Fruit fly (Drosophila melanogaster) whole organism, embryonic: ENCODE measurements around the gene Cyt-c-d.
A peak's percentile ranks its signal among the peaks of the same experiment; 100 is the strongest.

Source experiments
- Ada2b ChIP-seq: fragments of 200-800 bp; sonication (Bioruptor generic); IDR thresholded peaks from 2 replicates; pipeline ENCODE4 v1.3.6; 2022; ENCODE audit warnings: missing biosample characterization, missing genetic modification characterization
- Bdp1 ChIP-seq: fragments of 200-800 bp; sonication (Bioruptor generic); optimal IDR thresholded peaks from 3 replicates; lab custom pipeline; 2016; ENCODE audit warnings: missing biosample characterization, missing genetic modification characterization
- Bteb2 ChIP-seq: fragments of 200-800 bp; sonication (Bioruptor generic); optimal IDR thresholded peaks from 2 replicates; lab custom pipeline; 2016; ENCODE audit warnings: missing biosample characterization, missing genetic modification characterization
- CG10366 ChIP-seq: fragments of 200-800 bp; sonication (Bioruptor generic); IDR thresholded peaks from 2 replicates; pipeline ENCODE4 v1.3.6; 2022; ENCODE audit warnings: missing biosample characterization, missing genetic modification characterization
- CG10431 ChIP-seq: fragments of 200-800 bp; sonication (Bioruptor generic); optimal IDR thresholded peaks from 3 replicates; lab custom pipeline; 2018; ENCODE audit warnings: missing biosample characterization, mild to moderate bottlenecking, missing genetic modification characterization
- CG10979 ChIP-seq: fragments of 200-800 bp; sonication (Bioruptor generic); optimal IDR thresholded peaks from 2 replicates; lab custom pipeline; 2018; ENCODE audit warnings: missing biosample characterization, mild to moderate bottlenecking, missing genetic modification characterization, moderate library complexity
- CG11093 ChIP-seq: fragments of 200-800 bp; sonication (Bioruptor generic); IDR thresholded peaks from 3 replicates; pipeline ENCODE4 v1.3.6; 2022; ENCODE audit warnings: missing biosample characterization, missing genetic modification characterization
- CG12104 ChIP-seq: fragments of 200-800 bp; sonication (Bioruptor generic); optimal IDR thresholded peaks from 3 replicates; lab custom pipeline; 2016; ENCODE audit warnings: missing biosample characterization, missing genetic modification characterization
- CG12744 ChIP-seq: fragments of 200-800 bp; sonication (Bioruptor generic); optimal IDR thresholded peaks from 2 replicates; lab custom pipeline; 2016; ENCODE audit warnings: missing biosample characterization, missing genetic modification characterization
- CG13296 ChIP-seq: fragments of 200-800 bp; sonication (Bioruptor generic); optimal IDR thresholded peaks from 3 replicates; lab custom pipeline; 2018; ENCODE audit warnings: missing biosample characterization, mild to moderate bottlenecking, missing genetic modification characterization
- CG14014 ChIP-seq: fragments of 200-800 bp; sonication (Bioruptor generic); IDR thresholded peaks from 2 replicates; pipeline ENCODE4 v1.3.6; 2022; ENCODE audit warnings: missing biosample characterization, missing genetic modification characterization
- CG17568 ChIP-seq: fragments of 200-800 bp; sonication (Bioruptor generic); optimal IDR thresholded peaks from 2 replicates; lab custom pipeline; 2018; ENCODE audit warnings: missing biosample characterization, mild to moderate bottlenecking, missing genetic modification characterization, moderate library complexity
- CG17829 ChIP-seq: fragments of 200-800 bp; optimal IDR thresholded peaks from 2 replicates; lab custom pipeline; 2019; ENCODE audit warnings: missing biosample characterization, mild to moderate bottlenecking, missing genetic modification characterization, moderate library complexity
- CG3726 ChIP-seq: fragments of 200-800 bp; sonication (Bioruptor generic); IDR thresholded peaks from 3 replicates; pipeline ENCODE4, ENCODE4 v1.3.6; 2022; ENCODE audit warnings: missing biosample characterization, missing genetic modification characterization
- CG42726 ChIP-seq: fragments of 200-800 bp; sonication (Bioruptor generic); IDR thresholded peaks from 2 replicates; pipeline ENCODE4 v1.3.6; 2022; ENCODE audit warnings: missing biosample characterization, missing genetic modification characterization; ENCODE audit not compliant: partially characterized antibody
- CG4404 ChIP-seq: fragments of 200-800 bp; sonication (Bioruptor generic); IDR thresholded peaks from 2 replicates; pipeline ENCODE4 v1.3.6; 2022; ENCODE audit warnings: missing biosample characterization, missing genetic modification characterization
- CG7786 ChIP-seq: fragments of 200-800 bp; sonication (Bioruptor generic); optimal IDR thresholded peaks from 2 replicates; lab custom pipeline; 2016; ENCODE audit warnings: missing biosample characterization, missing genetic modification characterization
- CG8478 ChIP-seq: fragments of >200 bp; optimal IDR thresholded peaks from 2 replicates; lab custom pipeline; 2018
- CG9876 ChIP-seq: fragments of 200-800 bp; sonication (Bioruptor generic); optimal IDR thresholded peaks from 2 replicates; lab custom pipeline; 2016; ENCODE audit warnings: missing biosample characterization, missing genetic modification characterization
- CkIIα-i1 ChIP-seq: fragments of 200-800 bp; sonication (Bioruptor generic); IDR thresholded peaks from 2 replicates; pipeline ENCODE4 v1.3.6; 2022; ENCODE audit warnings: missing biosample characterization, missing genetic modification characterization
- Dad ChIP-seq: fragments of 200-800 bp; sonication (Bioruptor generic); optimal IDR thresholded peaks from 3 replicates; lab custom pipeline; 2016; ENCODE audit warnings: missing biosample characterization, missing genetic modification characterization
- Dip2 ChIP-seq: fragments of 200-800 bp; sonication (Bioruptor generic); IDR thresholded peaks from 2 replicates; pipeline ENCODE4 v1.3.6; 2022; ENCODE audit warnings: missing biosample characterization, missing genetic modification characterization
- HLH54F ChIP-seq: fragments of 200-800 bp; sonication (Bioruptor generic); optimal IDR thresholded peaks from 3 replicates; lab custom pipeline; 2016; ENCODE audit warnings: missing biosample characterization, missing genetic modification characterization
- NFAT ChIP-seq: fragments of 200-800 bp; sonication (Bioruptor generic); IDR thresholded peaks from 2 replicates; pipeline ENCODE4 v1.3.6; 2022; ENCODE audit warnings: missing biosample characterization, missing genetic modification characterization
- NK7.1 ChIP-seq: fragments of 200-800 bp; sonication (Bioruptor generic); optimal IDR thresholded peaks from 3 replicates; lab custom pipeline; 2016; ENCODE audit warnings: missing biosample characterization, missing genetic modification characterization
- NfI ChIP-seq: fragments of 200-800 bp; sonication (Bioruptor generic); optimal IDR thresholded peaks from 3 replicates; lab custom pipeline; 2018; ENCODE audit warnings: missing biosample characterization, mild to moderate bottlenecking, missing genetic modification characterization, moderate library complexity
- Ptx1 ChIP-seq: fragments of 200-800 bp; sonication (Bioruptor generic); IDR thresholded peaks from 2 replicates; pipeline ENCODE4 v1.3.6; 2022; ENCODE audit warnings: missing biosample characterization, missing genetic modification characterization
- Vsx1 ChIP-seq: fragments of 200-800 bp; sonication (Bioruptor generic); optimal IDR thresholded peaks from 2 replicates; lab custom pipeline; 2017; ENCODE audit warnings: missing biosample characterization, mild to moderate bottlenecking, missing genetic modification characterization, missing genetic modification reagents
- Xbp1 ChIP-seq: fragments of 200-800 bp; sonication (Bioruptor generic); optimal IDR thresholded peaks from 3 replicates; lab custom pipeline; 2016; ENCODE audit warnings: missing biosample characterization, mild to moderate bottlenecking, missing genetic modification characterization
- Xrp1 ChIP-seq: fragments of 200-800 bp; sonication (Bioruptor generic); IDR thresholded peaks from 2 replicates; pipeline ENCODE4 v1.3.6; 2022; ENCODE audit warnings: missing biosample characterization, missing genetic modification characterization
- ato ChIP-seq: fragments of 200-800 bp; sonication (Bioruptor generic); IDR thresholded peaks from 2 replicates; pipeline ENCODE4 v1.3.6; 2022; ENCODE audit warnings: missing biosample characterization, missing genetic modification characterization; ENCODE audit not compliant: partially characterized antibody
- bsh ChIP-seq, 2 experiments: fragments of 200-800 bp; sonication (Bioruptor generic); optimal IDR thresholded peaks; 2 replicates each; lab custom pipeline; 2017 to 2018; ENCODE audit warnings: mild to moderate bottlenecking in 2 of 2, missing biosample characterization in 2 of 2, missing genetic modification characterization in 2 of 2, moderate library complexity in 1 of 2
- caup ChIP-seq: fragments of 200-800 bp; sonication (Bioruptor generic); optimal IDR thresholded peaks from 3 replicates; lab custom pipeline; 2017; ENCODE audit warnings: missing biosample characterization, mild to moderate bottlenecking, missing genetic modification characterization, moderate library complexity; ENCODE audit not compliant: severe bottlenecking
- chinmo ChIP-seq: fragments of 200-800 bp; sonication (Bioruptor generic); IDR thresholded peaks from 4 replicates; pipeline ENCODE4 v1.3.6; 2022; ENCODE audit warnings: missing biosample characterization, missing genetic modification characterization; ENCODE audit not compliant: partially characterized antibody
- crol ChIP-seq: fragments of 200-800 bp; sonication (Bioruptor generic); IDR thresholded peaks from 2 replicates; pipeline ENCODE4 v1.3.6; 2022; ENCODE audit warnings: missing biosample characterization, missing genetic modification characterization
- fd102C ChIP-seq: fragments of 200-800 bp; sonication (Bioruptor generic); optimal IDR thresholded peaks from 2 replicates; lab custom pipeline; 2018; ENCODE audit warnings: missing biosample characterization, mild to moderate bottlenecking, missing genetic modification characterization, moderate library complexity
- gsb-n ChIP-seq: fragments of 200-800 bp; sonication (Bioruptor generic); optimal IDR thresholded peaks from 3 replicates; lab custom pipeline; 2018; ENCODE audit warnings: missing biosample characterization, mild to moderate bottlenecking, missing genetic modification characterization
- jumu ChIP-seq: fragments of 200-800 bp; sonication (Bioruptor generic); optimal IDR thresholded peaks from 3 replicates; lab custom pipeline; 2016; ENCODE audit warnings: missing biosample characterization, missing genetic modification characterization
- nerfin-1 ChIP-seq: fragments of 200-800 bp; sonication (Bioruptor generic); optimal IDR thresholded peaks from 3 replicates; lab custom pipeline; 2019; ENCODE audit warnings: missing biosample characterization, mild to moderate bottlenecking, missing genetic modification characterization, moderate library complexity
- onecut ChIP-seq: fragments of 200-800 bp; sonication (Bioruptor generic); IDR thresholded peaks from 2 replicates; pipeline ENCODE4 v1.3.6; 2022; ENCODE audit warnings: missing biosample characterization, missing genetic modification characterization
- otp ChIP-seq: fragments of 200-800 bp; sonication (Bioruptor generic); IDR thresholded peaks from 3 replicates; pipeline ENCODE4, ENCODE4 v1.3.6; 2022; ENCODE audit warnings: missing biosample characterization, missing genetic modification characterization
- p53 ChIP-seq: fragments of 200-800 bp; sonication (Bioruptor generic); optimal IDR thresholded peaks from 2 replicates; lab custom pipeline; 2016; ENCODE audit warnings: missing biosample characterization, missing genetic modification characterization
- rib ChIP-seq: fragments of 200-800 bp; sonication (Bioruptor generic); IDR thresholded peaks from 2 replicates; pipeline ENCODE4 v1.3.6; 2022; ENCODE audit warnings: missing biosample characterization, missing genetic modification characterization
- salm ChIP-seq: fragments of 200-800 bp; sonication (Bioruptor generic); optimal IDR thresholded peaks from 2 replicates; lab custom pipeline; 2018; ENCODE audit warnings: missing biosample characterization, mild to moderate bottlenecking, missing genetic modification characterization
- sd ChIP-seq: fragments of 200-800 bp; sonication (Bioruptor generic); optimal IDR thresholded peaks from 3 replicates; lab custom pipeline; 2018; ENCODE audit warnings: missing biosample characterization, mild to moderate bottlenecking, missing genetic modification characterization, moderate library complexity
- slou ChIP-seq: fragments of 200-800 bp; sonication (Bioruptor generic); optimal IDR thresholded peaks from 3 replicates; lab custom pipeline; 2016; ENCODE audit warnings: missing biosample characterization, missing genetic modification characterization
- tna ChIP-seq: fragments of 200-800 bp; sonication (Bioruptor generic); IDR thresholded peaks from 2 replicates; pipeline ENCODE4 v1.3.6; 2022; ENCODE audit warnings: missing biosample characterization, missing genetic modification characterization; ENCODE audit not compliant: partially characterized antibody
- twi ChIP-seq: fragments of 200-800 bp; optimal IDR thresholded peaks from 2 replicates; lab custom pipeline; 2019; ENCODE audit warnings: missing biosample characterization, mild to moderate bottlenecking, missing genetic modification characterization, moderate library complexity
- vfl ChIP-seq: fragments of 200-800 bp; sonication (Bioruptor generic); optimal IDR thresholded peaks from 2 replicates; lab custom pipeline; 2016; ENCODE audit warnings: missing biosample characterization, missing genetic modification characterization
- zen2 ChIP-seq: fragments of 200-800 bp; sonication (Bioruptor generic); IDR thresholded peaks from 3 replicates; pipeline ENCODE4 v1.3.6; 2022; ENCODE audit warnings: missing biosample characterization, missing genetic modification characterization; ENCODE audit not compliant: partially characterized antibody
- zfh2 ChIP-seq: fragments of 200-800 bp; sonication (Bioruptor generic); optimal IDR thresholded peaks from 2 replicates; lab custom pipeline; 2016; ENCODE audit warnings: missing biosample characterization, missing genetic modification characterization

The Cyt-c-d gene

DNA sequence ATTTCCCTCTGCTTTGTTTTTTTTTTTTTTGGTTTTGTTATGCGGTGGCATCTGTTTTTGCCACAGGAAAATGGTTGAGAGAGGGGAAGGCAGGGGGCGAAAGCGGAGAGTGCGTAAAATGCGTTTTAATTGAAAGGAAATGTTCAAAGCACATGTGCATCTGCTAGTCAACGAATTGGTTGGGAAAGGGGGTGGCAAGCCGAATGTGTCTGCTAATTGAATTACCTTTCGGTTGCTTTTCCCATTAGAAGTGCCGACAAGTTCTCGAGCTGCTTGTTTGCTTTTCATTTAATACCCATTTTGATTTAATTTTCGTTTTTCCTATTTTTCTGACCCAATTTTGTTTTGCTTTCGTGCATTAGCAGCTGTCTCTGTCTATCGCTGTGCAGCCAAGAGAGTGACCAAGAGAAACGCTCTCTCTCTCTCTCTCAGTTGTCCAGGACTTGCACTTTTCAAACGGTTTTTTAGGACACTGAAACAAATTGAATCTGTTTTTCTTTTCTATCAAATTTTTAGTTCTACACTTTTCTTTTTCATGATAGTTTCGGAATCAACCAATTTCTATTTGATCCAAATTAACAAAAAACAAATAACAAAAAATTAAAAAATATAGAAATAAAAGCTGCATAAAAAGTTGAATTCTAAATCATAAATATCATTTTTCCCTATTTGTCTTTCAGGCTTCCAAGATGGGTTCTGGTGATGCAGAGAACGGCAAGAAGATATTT, 2.9 kb downstream of the Cyt-c-d start (continued):
- TF ChIP-seq chinmo (GFP tag; lab: Robert Waterston, UW) (0 out of 4 replicates have a peak, but pooled peaks have one; percentile 8), CG3726 (no peak), NfI (GFP tag; lab: Kevin White, UChicago) (no peak), zfh2 (GFP tag; lab: Kevin White, UChicago) (no peak), Bteb2 (GFP tag; lab: Kevin White, UChicago) (no peak), Xbp1 (GFP tag; lab: Kevin White, UChicago) (no peak), CG14014 (GFP tag; lab: Robert Waterston, UW) (no peak), twi (peak; percentile 24), onecut (GFP tag; lab: Robert Waterston, UW) (no peak), tna (GFP tag; lab: Robert Waterston, UW) (peak; percentile 26; the same call in 1 of the 2 replicates), rib (GFP tag; lab: Robert Waterston, UW) (no peak), Ada2b (GFP tag; lab: Robert Waterston, UW) (no peak), HLH54F (GFP tag; lab: Kevin White, UChicago) (no peak), CG7786 (GFP tag; lab: Kevin White, UChicago) (no peak), slou (GFP tag; lab: Kevin White, UChicago) (no peak), Dad (GFP tag; lab: Kevin White, UChicago) (no peak), crol (GFP tag; lab: Robert Waterston, UW) (peak; percentile 71), Bdp1 (GFP tag; lab: Kevin White, UChicago) (no peak), CG8478 (lab: Kevin White, UChicago) (no peak), CG11093 (GFP tag; lab: Robert Waterston, UW) (no peak), fd102C (GFP tag; lab: Kevin White, UChicago) (no peak), NFAT (GFP tag; lab: Robert Waterston, UW) (no peak), CG13296 (no peak), ato (no peak), CG10366 (GFP tag; lab: Robert Waterston, UW) (no peak), CG4404 (GFP tag; lab: Robert Waterston, UW) (no peak), CkIIα-i1 (no peak), nerfin-1 (tag; lab: Kevin White, UChicago) (peak; percentile 37), CG17829 (tag; lab: Kevin White, UChicago) (no peak), otp (GFP tag; lab: Robert Waterston, UW) (peak; percentile 55; the same call in 1 of the 3 replicates), sd (tag; lab: Kevin White, UChicago) (no peak), CG17568 (no peak), jumu (GFP tag; lab: Kevin White, UChicago) (no peak), p53 (GFP tag; lab: Kevin White, UChicago) (no peak), gsb-n (tag; lab: Kevin White, UChicago) (no peak), caup (GFP tag; lab: Kevin White, UChicago) (no peak), vfl (no peak), Ptx1 (GFP tag; lab: Robert Waterston, UW) (no peak), bsh (GFP tag; optimal IDR thresholded peaks at IDR 0.05; lab: Kevin White, UChicago) (no peak), salm (tag; lab: Kevin White, UChicago) (no peak), Vsx1 (GFP tag; lab: Kevin White, UChicago) (no peak), NK7.1 (GFP tag; lab: Kevin White, UChicago) (no peak), Dip2 (GFP tag; lab: Robert Waterston, UW) (no peak), Xrp1 (GFP tag; lab: Robert Waterston, UW) (peak; percentile 31; the same call in 1 of the 2 replicates), CG9876 (GFP tag; lab: Kevin White, UChicago) (no peak), CG10979 (tag; lab: Kevin White, UChicago) (no peak), zen2 (GFP tag; lab: Robert Waterston, UW) (no peak), CG42726 (no peak), CG12744 (GFP tag; lab: Kevin White, UChicago) (no peak), CG12104 (GFP tag; lab: Kevin White, UChicago) (no peak), CG10431 (GFP tag; lab: Kevin White, UChicago) (no peak)
